Fruit fly (Drosophila melanogaster): ENCODE results near the gene CG7341.

Gene CG7341

dm6 chr3L:18088027-18088426 lies 24.7 kb upstream of the CG7341 start (continued):
- TF ChIP-seq Rfx (GFP tag; IDR thresholded peaks at IDR 0.05) (no peak), CG6791 (GFP tag; IDR thresholded peaks at IDR 0.05; ENCODE audit: partially characterized antibody) (no peak), Optix (GFP tag; IDR thresholded peaks at IDR 0.05) (no peak), CG12769 (tag; optimal IDR thresholded peaks at IDR 0.05) (peak; percentile 17), z (GFP tag; IDR thresholded peaks at IDR 0.05) (no peak), Fer2 (tag; optimal IDR thresholded peaks at IDR 0.05) (no peak), CG15601 (tag; optimal IDR thresholded peaks at IDR 0.05) (peak; percentile 33), CG13424 (tag; optimal IDR thresholded peaks at IDR 0.05) (no peak), gfzf (GFP tag; optimal IDR thresholded peaks at IDR 0.05) (no peak), Xrp1 (GFP tag; IDR thresholded peaks at IDR 0.05) (peak; percentile 44), B-H1 (GFP tag; IDR thresholded peaks at IDR 0.05) (no peak), Dek (tag; optimal IDR thresholded peaks at IDR 0.05) (peak; percentile 17), zen (tag; optimal IDR thresholded peaks at IDR 0.05) (no peak), croc (GFP tag; conservative IDR thresholded peaks at IDR 0.05) (no peak), Oli (tag; optimal IDR thresholded peaks at IDR 0.05) (no peak), CG8388 (GFP tag; optimal IDR thresholded peaks at IDR 0.05) (no peak), CG15479 (GFP tag; optimal IDR thresholded peaks at IDR 0.05) (no peak), da (GFP tag; optimal IDR thresholded peaks at IDR 0.05) (no peak), Lim3 (GFP tag; IDR thresholded peaks at IDR 0.05) (no peak), CG16863 (GFP tag; optimal IDR thresholded peaks at IDR 0.05) (no peak), CG7839 (tag; optimal IDR thresholded peaks at IDR 0.05) (peak; percentile 34), CG17568 (GFP tag; optimal IDR thresholded peaks at IDR 0.05) (no peak), Blimp-1 (GFP tag; optimal IDR thresholded peaks at IDR 0.05) (no peak), HLH54F (GFP tag; optimal IDR thresholded peaks at IDR 0.05) (no peak), Dip2 (GFP tag; IDR thresholded peaks at IDR 0.05) (no peak), lov (optimal IDR thresholded peaks at IDR 0.05) (no peak), lov (GFP tag; IDR thresholded peaks at IDR 0.05) (no peak), ATbp (GFP tag; optimal IDR thresholded peaks at IDR 0.05) (no peak), CG1233 (GFP tag; optimal IDR thresholded peaks at IDR 0.05) (no peak), CG1024 (GFP tag; IDR thresholded peaks at IDR 0.05) (no peak), gem (tag; optimal IDR thresholded peaks at IDR 0.05) (peak; percentile 15), ems (GFP tag; optimal IDR thresholded peaks at IDR 0.05) (no peak), scrt (GFP tag; optimal IDR thresholded peaks at IDR 0.05) (no peak), CG1603 (tag; optimal IDR thresholded peaks at IDR 0.05) (peak; percentile 65), dm (GFP tag; optimal IDR thresholded peaks at IDR 0.05) (peak; percentile 6), CG13287 (GFP tag; IDR thresholded peaks at IDR 0.05; ENCODE audit: partially characterized antibody) (peak; percentile 49; the same call in 1 of the 2 replicates), CG4424 (GFP tag; optimal IDR thresholded peaks at IDR 0.05) (no peak), CG9876 (GFP tag; optimal IDR thresholded peaks at IDR 0.05) (no peak), CG11723 (GFP tag; optimal IDR thresholded peaks at IDR 0.05) (no peak), CG2129 (GFP tag; IDR thresholded peaks at IDR 0.05; ENCODE audit: partially characterized antibody) (no peak), otp (GFP tag; IDR thresholded peaks at IDR 0.05) (no peak), CG31388 (GFP tag; optimal IDR thresholded peaks at IDR 0.05) (no peak), Lpt (GFP tag; optimal IDR thresholded peaks at IDR 0.05) (no peak), CG16815 (GFP tag; optimal IDR thresholded peaks at IDR 0.05) (no peak)

Measured in whole organism, embryonic.